ENCODE assay signal across 3 fruit fly cellular contexts in genomic region chr3L:4929781-4930180, dm6.
TF ChIP-seq lines count a peak whose summit lies in the region.

No protein-coding gene starts in this region.

- TF ChIP-seq CTCF in whole organism, embryonic (GFP tag; optimal IDR thresholded peaks at IDR 0.05; lab: Kevin White, UChicago): no peak

TF ChIP-seq in whole organism, embryonic, 481 proteins besides CTCF, POLR2A, EP300 and RAD21 (continues in another document):
- TF ChIP-seq CG14050 (GFP tag; IDR thresholded peaks at IDR 0.05; lab: Robert Waterston, UW) (no peak), nerfin-2 (GFP tag; IDR thresholded peaks at IDR 0.05; lab: Robert Waterston, UW; ENCODE audit: partially characterized antibody) (no peak), pum (GFP tag; optimal IDR thresholded peaks at IDR 0.05; lab: Kevin White, UChicago) (no peak), otp (GFP tag; IDR thresholded peaks at IDR 0.05; lab: Robert Waterston, UW) (no peak), org-1 (GFP tag; optimal IDR thresholded peaks at IDR 0.05; lab: Kevin White, UChicago) (no peak), grau (tag; optimal IDR thresholded peaks at IDR 0.05; lab: Kevin White, UChicago) (no peak), toy (GFP tag; IDR thresholded peaks at IDR 0.05; lab: Robert Waterston, UW) (no peak), Rx (GFP tag; IDR thresholded peaks at IDR 0.05; lab: Robert Waterston, UW) (no peak), Med (GFP tag; lab: Kevin White, UChicago) (peak; percentile 66), bcd (GFP tag; optimal IDR thresholded peaks at IDR 0.05; lab: Kevin White, UChicago) (no peak), Chrac-16 (GFP tag; optimal IDR thresholded peaks at IDR 0.05; lab: Kevin White, UChicago) (no peak), pho (GFP tag; optimal IDR thresholded peaks at IDR 0.05; lab: Kevin White, UChicago) (no peak), ham (GFP tag; IDR thresholded peaks at IDR 0.05; lab: Robert Waterston, UW) (no peak), Hand (GFP tag; optimal IDR thresholded peaks at IDR 0.05; lab: Kevin White, UChicago) (no peak), p53 (GFP tag; optimal IDR thresholded peaks at IDR 0.05; lab: Kevin White, UChicago) (no peak), ind (GFP tag; optimal IDR thresholded peaks at IDR 0.05; lab: Kevin White, UChicago) (no peak), CG3281 (GFP tag; optimal IDR thresholded peaks at IDR 0.05; lab: Kevin White, UChicago) (no peak), Camta (GFP tag; optimal IDR thresholded peaks at IDR 0.05; lab: Kevin White, UChicago) (no peak), sens-2 (GFP tag; IDR thresholded peaks at IDR 0.05; lab: Robert Waterston, UW) (no peak), CkIIα-i1 (GFP tag; IDR thresholded peaks at IDR 0.05; lab: Robert Waterston, UW) (no peak), sug (tag; optimal IDR thresholded peaks at IDR 0.05; lab: Kevin White, UChicago) (no peak), ewg (GFP tag; optimal IDR thresholded peaks at IDR 0.05; lab: Kevin White, UChicago) (no peak), CG12659 (GFP tag; optimal IDR thresholded peaks at IDR 0.05; lab: Kevin White, UChicago) (no peak), Dek (tag; optimal IDR thresholded peaks at IDR 0.05; lab: Kevin White, UChicago) (no peak), jigr1 (GFP tag; IDR thresholded peaks at IDR 0.05; lab: Robert Waterston, UW) (no peak), CG7963 (GFP tag; IDR thresholded peaks at IDR 0.05; lab: Robert Waterston, UW; ENCODE audit: partially characterized antibody) (no peak), danr (GFP tag; IDR thresholded peaks at IDR 0.05; lab: Robert Waterston, UW) (no peak), CG10654 (GFP tag; optimal IDR thresholded peaks at IDR 0.05; lab: Kevin White, UChicago) (no peak), da (GFP tag; optimal IDR thresholded peaks at IDR 0.05; lab: Kevin White, UChicago) (no peak), CG6689 (GFP tag; IDR thresholded peaks at IDR 0.05; lab: Robert Waterston, UW) (0 out of 2 replicates have a peak, but pooled peaks have one; percentile 12), CG4730 (GFP tag; IDR thresholded peaks at IDR 0.05; lab: Robert Waterston, UW) (no peak), bowl (GFP tag; IDR thresholded peaks at IDR 0.05; lab: Robert Waterston, UW) (no peak), exex (tag; optimal IDR thresholded peaks at IDR 0.05; lab: Kevin White, UChicago) (no peak)

TF ChIP-seq in whole organism, prepupa, 60 proteins besides CTCF, POLR2A, EP300 and RAD21 (continues in another document):
- 0 out of 3 replicates have a peak, but pooled peaks have one; percentile 20 for TF ChIP-seq CG8119 (GFP tag; IDR thresholded peaks at IDR 0.05; lab: Robert Waterston, UW)
- no peak for TF ChIP-seq Ets96B (tag; optimal IDR thresholded peaks at IDR 0.05; lab: Kevin White, UChicago)
- no peak for TF ChIP-seq pdm3 (GFP tag; optimal IDR thresholded peaks at IDR 0.05; lab: Kevin White, UChicago)
- TF ChIP-seq CG4318 (GFP tag; optimal IDR thresholded peaks at IDR 0.05; lab: Kevin White, UChicago): no peak
- TF ChIP-seq net (GFP tag; optimal IDR thresholded peaks at IDR 0.05; lab: Kevin White, UChicago): no peak
- no peak for TF ChIP-seq Eip75B (GFP tag; optimal IDR thresholded peaks at IDR 0.05; lab: Kevin White, UChicago)
- TF ChIP-seq svp (GFP tag; lab: Kevin White, UChicago): peak; percentile 47
- TF ChIP-seq Smox (GFP tag; optimal IDR thresholded peaks at IDR 0.05; lab: Kevin White, UChicago): peak; percentile 4
- TF ChIP-seq OdsH (GFP tag; optimal IDR thresholded peaks at IDR 0.05; lab: Kevin White, UChicago): no peak
- TF ChIP-seq CG11762 (GFP tag; optimal IDR thresholded peaks at IDR 0.05; lab: Kevin White, UChicago; ENCODE audit: insufficient read depth): no peak
- TF ChIP-seq esn (GFP tag; optimal IDR thresholded peaks at IDR 0.05; lab: Kevin White, UChicago): no peak
- TF ChIP-seq CG1621 (tag; optimal IDR thresholded peaks at IDR 0.05; lab: Kevin White, UChicago): no peak
- TF ChIP-seq CG32006 (GFP tag; optimal IDR thresholded peaks at IDR 0.05; lab: Kevin White, UChicago): peak; percentile 16
- TF ChIP-seq Sox102F (GFP tag; optimal IDR thresholded peaks at IDR 0.05; lab: Kevin White, UChicago): no peak
- TF ChIP-seq Sox15 (GFP tag; optimal IDR thresholded peaks at IDR 0.05; lab: Kevin White, UChicago): no peak
- no peak for TF ChIP-seq CG31627 (GFP tag; optimal IDR thresholded peaks at IDR 0.05; lab: Kevin White, UChicago)
- peak; percentile 63 for TF ChIP-seq Eip78C (GFP tag; lab: Kevin White, UChicago)
- TF ChIP-seq ss (GFP tag; optimal IDR thresholded peaks at IDR 0.05; lab: Kevin White, UChicago): no peak
- no peak for TF ChIP-seq Met (GFP tag; optimal IDR thresholded peaks at IDR 0.05; lab: Kevin White, UChicago)
- TF ChIP-seq CG11902 (GFP tag; optimal IDR thresholded peaks at IDR 0.05; lab: Kevin White, UChicago): no peak
- no peak for TF ChIP-seq eg (GFP tag; IDR thresholded peaks at IDR 0.05; lab: Robert Waterston, UW)
- TF ChIP-seq CG6163 (GFP tag; IDR thresholded peaks at IDR 0.05; lab: Robert Waterston, UW): no peak
- TF ChIP-seq cyc (GFP tag; optimal IDR thresholded peaks at IDR 0.05; lab: Kevin White, UChicago): no peak
- TF ChIP-seq dac (GFP tag; optimal IDR thresholded peaks at IDR 0.05; lab: Kevin White, UChicago): no peak
- TF ChIP-seq salr (GFP tag; optimal IDR thresholded peaks at IDR 0.05; lab: Kevin White, UChicago): no peak
- no peak for TF ChIP-seq dsx (GFP tag; optimal IDR thresholded peaks at IDR 0.05; lab: Kevin White, UChicago; ENCODE audit: poor library complexity, severe bottlenecking)
- TF ChIP-seq CG10669 (GFP tag; optimal IDR thresholded peaks at IDR 0.05; lab: Kevin White, UChicago): no peak
- peak; percentile 3 for TF ChIP-seq Hr39 (GFP tag; optimal IDR thresholded peaks at IDR 0.05; lab: Kevin White, UChicago)
- TF ChIP-seq CG7368 (GFP tag; optimal IDR thresholded peaks at IDR 0.05; lab: Kevin White, UChicago): no peak
- no peak for TF ChIP-seq CG3919 (GFP tag; optimal IDR thresholded peaks at IDR 0.05; lab: Kevin White, UChicago)
- no peak for TF ChIP-seq achi (GFP tag; optimal IDR thresholded peaks at IDR 0.05; lab: Kevin White, UChicago)
- no peak for TF ChIP-seq Ets21C (GFP tag; optimal IDR thresholded peaks at IDR 0.05; lab: Kevin White, UChicago)
- no peak for TF ChIP-seq CG3032 (tag; optimal IDR thresholded peaks at IDR 0.05; lab: Kevin White, UChicago)
- TF ChIP-seq fd85E (GFP tag; optimal IDR thresholded peaks at IDR 0.05; lab: Kevin White, UChicago): no peak

TF ChIP-seq in whole organism, wandering third instar larva, 38 proteins besides CTCF, POLR2A, EP300 and RAD21:
- TF ChIP-seq N (GFP tag; optimal IDR thresholded peaks at IDR 0.05; lab: Kevin White, UChicago): no peak
- no peak for TF ChIP-seq Hnf4 (GFP tag; optimal IDR thresholded peaks at IDR 0.05; lab: Kevin White, UChicago)
- TF ChIP-seq pan (optimal IDR thresholded peaks at IDR 0.05; lab: Kevin White, UChicago): no peak
- no peak for TF ChIP-seq rgr (GFP tag; optimal IDR thresholded peaks at IDR 0.05; lab: Kevin White, UChicago)
- peak; percentile 1 for TF ChIP-seq h (GFP tag; optimal IDR thresholded peaks at IDR 0.05; lab: Kevin White, UChicago)
- no peak for TF ChIP-seq foxo (GFP tag; optimal IDR thresholded peaks at IDR 0.05; lab: Kevin White, UChicago)
- peak; percentile 7 for TF ChIP-seq HLH106 (tag; optimal IDR thresholded peaks at IDR 0.05; lab: Kevin White, UChicago)
- no peak for TF ChIP-seq psq (GFP tag; optimal IDR thresholded peaks at IDR 0.05; lab: Kevin White, UChicago)
- no peak for TF ChIP-seq lola (GFP tag; optimal IDR thresholded peaks at IDR 0.05; lab: Kevin White, UChicago)
- TF ChIP-seq Dfd (GFP tag; optimal IDR thresholded peaks at IDR 0.05; lab: Kevin White, UChicago): no peak

Comparison
In these comparisons a context has a peak if more than half of its experiments do, and no peak if none do; other contexts are left out.
1. Of the 7 proteins assayed by ChIP-seq in both whole organism, embryonic and whole organism, prepupa: peak only in whole organism, embryonic: Blimp-1 and Sox102F; only in whole organism, prepupa: Hr39; in both: none; in neither: 4.